Fruit fly (Drosophila melanogaster): ENCODE results near the gene CG3526.

CG3526 gene

dm6 chrX:2912581-2912980 lies 22.0 kb downstream of the CG3526 start (continued):
- TF ChIP-seq CG11695 (GFP tag; IDR thresholded peaks at IDR 0.05) (no peak), CG30403 (GFP tag; optimal IDR thresholded peaks at IDR 0.05) (no peak), CG6689 (GFP tag; IDR thresholded peaks at IDR 0.05) (0 out of 2 replicates have a peak, but pooled peaks have one; percentile 19), nau (GFP tag; optimal IDR thresholded peaks at IDR 0.05) (no peak), ci (GFP tag; IDR thresholded peaks at IDR 0.05) (0 out of 3 replicates have a peak, but pooled peaks have one; percentile 41), bsh (GFP tag; optimal IDR thresholded peaks at IDR 0.05) (peak in 1 of 2 experiments; percentile 21), CG17359 (tag; optimal IDR thresholded peaks at IDR 0.05) (peak; percentile 7), CG7928 (GFP tag; optimal IDR thresholded peaks at IDR 0.05) (no peak), CG18476 (GFP tag; optimal IDR thresholded peaks at IDR 0.05) (peak; percentile 4), Fer1 (GFP tag; optimal IDR thresholded peaks at IDR 0.05) (peak; percentile 12), vvl (GFP tag; IDR thresholded peaks at IDR 0.05) (0 out of 2 replicates have a peak, but pooled peaks have one; percentile 34), Oaz (GFP tag; IDR thresholded peaks at IDR 0.05) (0 out of 2 replicates have a peak, but pooled peaks have one; percentile 6), unpg (GFP tag; optimal IDR thresholded peaks at IDR 0.05) (peak; percentile 36), CG9215 (GFP tag; IDR thresholded peaks at IDR 0.05) (no peak), phol (tag; optimal IDR thresholded peaks at IDR 0.05) (peak; percentile 20), hb (GFP tag; IDR thresholded peaks at IDR 0.05; ENCODE audit: partially characterized antibody) (no peak), CG17328 (GFP tag; IDR thresholded peaks at IDR 0.05) (0 out of 2 replicates have a peak, but pooled peaks have one; percentile 14), grau (tag; optimal IDR thresholded peaks at IDR 0.05) (peak; percentile 21), run (tag; optimal IDR thresholded peaks at IDR 0.05) (no peak), row (GFP tag; IDR thresholded peaks at IDR 0.05) (peak; percentile 56), Oli (tag; optimal IDR thresholded peaks at IDR 0.05) (peak; percentile 36), CG2712 (tag; optimal IDR thresholded peaks at IDR 0.05) (peak; percentile 13), ewg (GFP tag; optimal IDR thresholded peaks at IDR 0.05) (peak; percentile 4), lab (GFP tag; optimal IDR thresholded peaks at IDR 0.05) (peak; percentile 48), fd96Cb (tag; optimal IDR thresholded peaks at IDR 0.05) (peak; percentile 8), CG7839 (tag; optimal IDR thresholded peaks at IDR 0.05) (peak; percentile 37), slbo (GFP tag; IDR thresholded peaks at IDR 0.05) (peak; percentile 54), lilli (GFP tag; optimal IDR thresholded peaks at IDR 0.05) (peak; percentile 5), CG11504 (tag; optimal IDR thresholded peaks at IDR 0.05) (peak; percentile 46), Sox102F (GFP tag; optimal IDR thresholded peaks at IDR 0.05) (peak; percentile 29), HLH54F (GFP tag; optimal IDR thresholded peaks at IDR 0.05) (no peak), CG3995 (GFP tag; optimal IDR thresholded peaks at IDR 0.05) (no peak), CG14441 (GFP tag; IDR thresholded peaks at IDR 0.05) (0 out of 2 replicates have a peak, but pooled peaks have one; percentile 39), Rfx (GFP tag; IDR thresholded peaks at IDR 0.05) (0 out of 2 replicates have a peak, but pooled peaks have one; percentile 10), Fer3 (tag; optimal IDR thresholded peaks at IDR 0.05) (peak; percentile 2), Hey (tag; optimal IDR thresholded peaks at IDR 0.05) (no peak), CG5180 (GFP tag; optimal IDR thresholded peaks at IDR 0.05) (no peak), aop (GFP tag; IDR thresholded peaks at IDR 0.05) (no peak), CG13424 (tag; optimal IDR thresholded peaks at IDR 0.05) (peak; percentile 10), CG2120 (GFP tag; optimal IDR thresholded peaks at IDR 0.05) (peak; percentile 20), CG9932 (GFP tag; IDR thresholded peaks at IDR 0.05) (no peak), ap (GFP tag; IDR thresholded peaks at IDR 0.05) (no peak)
